Worm (Caenorhabditis elegans) whole organism, L2 larva: ENCODE data around the gene rab-1.
A peak's percentile ranks its signal among the peaks of the same experiment; 100 is the strongest.

Experiments
- C34F6.9 ChIP-seq: fragments of 150-350 bp; optimal IDR thresholded peaks from 2 replicates; lab custom pipeline; 2014; ENCODE audit warnings: missing biosample characterization, missing genetic modification characterization
- F13H6.1 ChIP-seq: sonication (generic microtip); optimal IDR thresholded peaks from 2 replicates; lab custom pipeline; 2016; ENCODE audit warnings: missing genetic modification characterization, missing compliant biosample characterization
- Y55F3AM.14 ChIP-seq: fragments of 200-800 bp; sonication (Bioruptor generic); optimal IDR thresholded peaks from 2 replicates; lab custom pipeline; 2018; ENCODE audit warnings: mild to moderate bottlenecking, missing genetic modification characterization, missing compliant biosample characterization
- alr-1 ChIP-seq: fragments of 150-350 bp; optimal IDR thresholded peaks from 2 replicates; lab custom pipeline; 2014; ENCODE audit warnings: missing biosample characterization, missing genetic modification characterization
- ama-1 ChIP-seq: fragments of 150-350 bp; optimal IDR thresholded peaks from 2 replicates; lab custom pipeline; 2018; ENCODE audit warnings: inconsistent platforms
- blmp-1 ChIP-seq: sonication (generic microtip); optimal IDR thresholded peaks from 2 replicates; lab custom pipeline; 2017; ENCODE audit warnings: missing genetic modification characterization, mild to moderate bottlenecking, missing compliant biosample characterization, antibody characterized with exemption, moderate library complexity; ENCODE audit not compliant: insufficient read depth
- ceh-16 ChIP-seq: fragments of 150-350 bp; optimal IDR thresholded peaks from 2 replicates; lab custom pipeline; 2014; ENCODE audit warnings: missing biosample characterization, missing genetic modification characterization
- ceh-82 ChIP-seq: fragments of 150-350 bp; optimal IDR thresholded peaks from 2 replicates; lab custom pipeline; 2014; ENCODE audit warnings: missing biosample characterization, missing genetic modification characterization
- crh-2 ChIP-seq: sonication (generic microtip); optimal IDR thresholded peaks from 2 replicates; lab custom pipeline; 2017; ENCODE audit warnings: missing biosample characterization, missing genetic modification characterization
- dmd-4 ChIP-seq: sonication (generic microtip); optimal IDR thresholded peaks from 2 replicates; lab custom pipeline; 2017; ENCODE audit warnings: missing biosample characterization, missing genetic modification characterization
- egl-27 ChIP-seq: sonication (generic microtip); optimal IDR thresholded peaks from 3 replicates; lab custom pipeline; 2017; ENCODE audit warnings: missing biosample characterization, missing genetic modification reagents, missing genetic modification characterization
- elt-1 ChIP-seq: fragments of 150-350 bp; optimal IDR thresholded peaks from 2 replicates; lab custom pipeline; 2014; ENCODE audit warnings: missing biosample characterization, missing genetic modification characterization
- elt-3 ChIP-seq: sonication (generic microtip); optimal IDR thresholded peaks from 2 replicates; lab custom pipeline; 2017; ENCODE audit warnings: missing biosample characterization, missing genetic modification characterization
- gmeb-1 ChIP-seq: fragments of 150-350 bp; optimal IDR thresholded peaks from 2 replicates; lab custom pipeline; 2014; ENCODE audit warnings: missing biosample characterization, missing genetic modification characterization
- lin-13 ChIP-seq: fragments of 150-350 bp; optimal IDR thresholded peaks from 2 replicates; lab custom pipeline; 2014; ENCODE audit warnings: missing biosample characterization, missing genetic modification reagents, missing genetic modification characterization
- lin-39 ChIP-seq: fragments of 150-350 bp; optimal IDR thresholded peaks from 2 replicates; lab custom pipeline; 2014; ENCODE audit warnings: missing biosample characterization, missing genetic modification reagents, missing genetic modification characterization
- lsy-2 ChIP-seq, 2 experiments: fragments of 150-350 bp in 1 of 2; sonication (generic microtip) in 1 of 2; optimal IDR thresholded peaks; 2 replicates each; lab custom pipeline; 2014 to 2017; ENCODE audit warnings: missing biosample characterization in 2 of 2, missing genetic modification characterization in 2 of 2
- mab-5 ChIP-seq: fragments of 150-350 bp; optimal IDR thresholded peaks from 2 replicates; lab custom pipeline; 2014; ENCODE audit warnings: missing biosample characterization, missing genetic modification characterization
- mdl-1 ChIP-seq, 2 experiments: fragments of 150-350 bp in 1 of 2; sonication (generic microtip) in 1 of 2; optimal IDR thresholded peaks; 2 replicates each; lab custom pipeline; 2017; ENCODE audit warnings: missing biosample characterization in 2 of 2, missing genetic modification characterization in 2 of 2
- nhr-11 ChIP-seq: fragments of 150-350 bp; optimal IDR thresholded peaks from 2 replicates; lab custom pipeline; 2014; ENCODE audit warnings: missing biosample characterization, missing genetic modification characterization
- nhr-12 ChIP-seq: fragments of 150-350 bp; optimal IDR thresholded peaks from 2 replicates; lab custom pipeline; 2014; ENCODE audit warnings: missing biosample characterization, missing genetic modification characterization
- nhr-129 ChIP-seq: fragments of 150-350 bp; optimal IDR thresholded peaks from 2 replicates; lab custom pipeline; 2014; ENCODE audit warnings: missing biosample characterization, missing genetic modification characterization
- nhr-21 ChIP-seq: fragments of 150-350 bp; optimal IDR thresholded peaks from 2 replicates; lab custom pipeline; 2014; ENCODE audit warnings: missing biosample characterization, missing genetic modification characterization
- nhr-23 ChIP-seq: fragments of 150-350 bp; optimal IDR thresholded peaks from 2 replicates; lab custom pipeline; 2014; ENCODE audit warnings: missing biosample characterization, missing genetic modification reagents, missing genetic modification characterization
- nhr-25 ChIP-seq: fragments of 150-350 bp; sonication (generic microtip); optimal IDR thresholded peaks from 3 replicates; lab custom pipeline; 2014; ENCODE audit warnings: missing biosample characterization, missing genetic modification characterization
- nhr-77 ChIP-seq: fragments of 150-350 bp; optimal IDR thresholded peaks from 2 replicates; lab custom pipeline; 2014; ENCODE audit warnings: missing biosample characterization, missing genetic modification characterization
- peb-1 ChIP-seq: fragments of 150-350 bp; optimal IDR thresholded peaks from 2 replicates; lab custom pipeline; 2014; ENCODE audit warnings: missing biosample characterization, missing genetic modification characterization
- sem-4 ChIP-seq: fragments of 150-350 bp; optimal IDR thresholded peaks from 2 replicates; lab custom pipeline; 2014; ENCODE audit warnings: missing biosample characterization, missing genetic modification reagents, missing genetic modification characterization
- skn-1 ChIP-seq: sonication (generic microtip); optimal IDR thresholded peaks from 2 replicates; lab custom pipeline; 2017; ENCODE audit warnings: missing biosample characterization, missing genetic modification characterization
- sma-3 ChIP-seq: sonication (generic microtip); optimal IDR thresholded peaks from 2 replicates; lab custom pipeline; 2016; ENCODE audit warnings: missing genetic modification reagents, missing genetic modification characterization, missing compliant biosample characterization
- sma-9 ChIP-seq, 2 experiments: fragments of 150-350 bp in 1 of 2; sonication (generic microtip) in 1 of 2; optimal IDR thresholded peaks; 2 replicates each; lab custom pipeline; 2014 to 2016; ENCODE audit warnings: missing genetic modification characterization in 2 of 2, mild to moderate bottlenecking in 1 of 2, missing biosample characterization in 1 of 2, missing compliant biosample characterization in 1 of 2, missing genetic modification reagents in 1 of 2, moderate library complexity in 1 of 2
- snpc-4 ChIP-seq: fragments of 150-350 bp; optimal IDR thresholded peaks from 2 replicates; lab custom pipeline; 2014; ENCODE audit warnings: missing biosample characterization, missing genetic modification characterization
- unc-55 ChIP-seq: fragments of 150-350 bp; sonication (generic microtip); optimal IDR thresholded peaks from 3 replicates; lab custom pipeline; 2014; ENCODE audit warnings: missing biosample characterization, missing genetic modification reagents, missing genetic modification characterization
- unc-62 ChIP-seq: fragments of 150-350 bp; optimal IDR thresholded peaks from 2 replicates; lab custom pipeline; 2014; ENCODE audit warnings: missing biosample characterization, missing genetic modification reagents, missing genetic modification characterization
- ztf-1 ChIP-seq: fragments of 200-800 bp; sonication (Bioruptor generic); conservative IDR thresholded peaks from 2 replicates; pipeline ENCODE4 v1.3.6; 2022; ENCODE audit warnings: missing genetic modification characterization, missing compliant biosample characterization
- ztf-11 ChIP-seq: sonication (generic microtip); optimal IDR thresholded peaks from 2 replicates; lab custom pipeline; 2017; ENCODE audit warnings: missing biosample characterization, missing genetic modification characterization
- ztf-4 ChIP-seq: fragments of 150-350 bp; optimal IDR thresholded peaks from 2 replicates; lab custom pipeline; 2014; ENCODE audit warnings: missing biosample characterization, missing genetic modification characterization

The rab-1 gene

ce11 chrV:1262036-1262435 lies 1.8 kb downstream of the rab-1 start:
- TF ChIP-seq ama-1 (lab: Kevin White, UChicago) = peak; percentile 67
- TF ChIP-seq nhr-11 (tag; lab: Kevin White, UChicago) = no peak
- peak; percentile 20 for TF ChIP-seq nhr-129
- TF ChIP-seq ztf-1 = no peak

ce11 chrV:1260042-1260441 lies 3.7 kb downstream of the rab-1 start, which contains the start of gene C39F7.1:
Gene C39F7.1, plus strand, starts transcription at chrV:1260342.
- TF ChIP-seq nhr-25 (no peak), ztf-4 (tag; lab: Kevin White, UChicago) (no peak), lin-39 (no peak), alr-1 (no peak), skn-1 (tag; lab: Kevin White, UChicago) (no peak), snpc-4 (no peak), lin-13 (GFP tag; lab: Kevin White, UChicago) (no peak), nhr-129 (no peak), elt-3 (tag; lab: Kevin White, UChicago) (no peak), sma-3 (GFP tag; lab: Kevin White, UChicago) (no peak), peb-1 (tag; lab: Kevin White, UChicago) (no peak), nhr-77 (tag; lab: Kevin White, UChicago) (no peak), gmeb-1 (no peak), nhr-21 (tag; lab: Kevin White, UChicago) (no peak)

ce11 chrV:1252794-1253193 lies 11.0 kb downstream of the rab-1 start:
- no peak for TF ChIP-seq C34F6.9 (tag; lab: Kevin White, UChicago)
- no peak for TF ChIP-seq crh-2
- no peak for TF ChIP-seq ceh-16
- TF ChIP-seq nhr-25 = no peak
- TF ChIP-seq skn-1 (tag; lab: Kevin White, UChicago) = no peak
- no peak for TF ChIP-seq peb-1 (tag; lab: Kevin White, UChicago)
- no peak for TF ChIP-seq nhr-12 (tag; lab: Kevin White, UChicago)
- TF ChIP-seq egl-27 (tag; lab: Kevin White, UChicago) = no peak
- TF ChIP-seq lin-13 (GFP tag; lab: Kevin White, UChicago) = no peak
- no peak for TF ChIP-seq elt-3 (tag; lab: Kevin White, UChicago)
- TF ChIP-seq F13H6.1 = no peak
- no peak for TF ChIP-seq gmeb-1
- TF ChIP-seq ceh-82 (tag; lab: Kevin White, UChicago) = no peak
- no peak for TF ChIP-seq nhr-129
- TF ChIP-seq alr-1 = no peak
- TF ChIP-seq ztf-1 = no peak
- TF ChIP-seq dmd-4 (tag; lab: Kevin White, UChicago) = no peak
- TF ChIP-seq mdl-1 (tag; optimal IDR thresholded peaks at IDR 0.05; lab: Kevin White, UChicago) = no peak

ce11 chrV:1244021-1244708 lies 19.6 kb downstream of the rab-1 start:
- TF ChIP-seq nhr-129 = no peak
- no peak for TF ChIP-seq nhr-11 (tag; lab: Kevin White, UChicago)
- TF ChIP-seq sma-3 (GFP tag; lab: Kevin White, UChicago) = no peak
- TF ChIP-seq nhr-23 (tag; lab: Kevin White, UChicago) = no peak
- TF ChIP-seq blmp-1 (tag; lab: Kevin White, UChicago) = no peak
- TF ChIP-seq nhr-25 = no peak
- TF ChIP-seq F13H6.1 = no peak
- no peak for TF ChIP-seq sem-4 (tag; lab: Kevin White, UChicago)
- TF ChIP-seq ceh-82 (tag; lab: Kevin White, UChicago) = no peak
- TF ChIP-seq lsy-2 (tag; optimal IDR thresholded peaks at IDR 0.05; lab: Kevin White, UChicago) = no peak
- no peak for TF ChIP-seq mab-5 (tag; lab: Kevin White, UChicago)
- no peak for TF ChIP-seq lin-13 (GFP tag; lab: Kevin White, UChicago)
- TF ChIP-seq unc-62 = no peak
- TF ChIP-seq ztf-11 (tag; lab: Kevin White, UChicago) = no peak
- TF ChIP-seq Y55F3AM.14 (GFP tag; lab: Kevin White, UChicago) = no peak

ce11 chrV:1243011-1243410 lies 20.8 kb downstream of the rab-1 start:
- TF ChIP-seq sma-9 (GFP tag; optimal IDR thresholded peaks at IDR 0.05; lab: Kevin White, UChicago) (peak; percentile 12), sma-9 (tag; optimal IDR thresholded peaks at IDR 0.05; lab: Kevin White, UChicago) (no peak), nhr-21 (tag; lab: Kevin White, UChicago) (no peak), nhr-129 (peak; percentile 35), unc-55 (no peak), Y55F3AM.14 (GFP tag; lab: Kevin White, UChicago) (no peak), sma-3 (GFP tag; lab: Kevin White, UChicago) (no peak), elt-1 (no peak)
